Fruit fly (Drosophila melanogaster): ENCODE results near the gene Drsl6.

dm6 chr3L:3334784-3335183 lies 1.4 kb downstream of the Drsl6 start, which contains the start of gene CG14969:
- TF ChIP-seq Myc (optimal IDR thresholded peaks at IDR 0.05), result no peak
- TF ChIP-seq psq (optimal IDR thresholded peaks at IDR 0.05), result no peak
- TF ChIP-seq h (optimal IDR thresholded peaks at IDR 0.05), result no peak
- no peak for TF ChIP-seq ttk (optimal IDR thresholded peaks at IDR 0.05)
- no peak for TF ChIP-seq insv (optimal IDR thresholded peaks at IDR 0.05)
- TF ChIP-seq Sin3A (optimal IDR thresholded peaks at IDR 0.05), result no peak

All from Kc167 (cell line).